Fruit fly (Drosophila melanogaster): Measurements from ENCODE around the gene ec.

The ec gene

dm6 chrX:3811340-3811788 is at the start of gene ec:
TSS of gene ec (plus strand) at chrX:3811698.
- no peak for TF ChIP-seq CG17801 (GFP tag; optimal IDR thresholded peaks at IDR 0.05; ENCODE audit: partially characterized antibody)

dm6 chrX:3762441-3762840 is 49.1 kb upstream of the ec start:
- no peak for TF ChIP-seq CG17801 (GFP tag; optimal IDR thresholded peaks at IDR 0.05; ENCODE audit: partially characterized antibody)

- no peak for TF ChIP-seq CG17801 (GFP tag; optimal IDR thresholded peaks at IDR 0.05; ENCODE audit: partially characterized antibody)
These were observed 48.5 kb upstream of the ec start for dm6 chrX:3762914-3763489.

- TF ChIP-seq CG17801 (GFP tag; optimal IDR thresholded peaks at IDR 0.05; ENCODE audit: partially characterized antibody): no peak
These were observed 47.3 kb upstream of the ec start for dm6 chrX:3764223-3764622.

- no peak for TF ChIP-seq CG17801 (GFP tag; optimal IDR thresholded peaks at IDR 0.05; ENCODE audit: partially characterized antibody)
These were observed 44.4 kb upstream of the ec start for dm6 chrX:3767085-3767484.

- TF ChIP-seq CG17801 (GFP tag; optimal IDR thresholded peaks at IDR 0.05; ENCODE audit: partially characterized antibody): no peak
These were observed 43.3 kb upstream of the ec start for dm6 chrX:3768202-3768601.

dm6 chrX:3772434-3772810 is 39.1 kb upstream of the ec start:
- no peak for TF ChIP-seq CG17801 (GFP tag; optimal IDR thresholded peaks at IDR 0.05; ENCODE audit: partially characterized antibody)

- TF ChIP-seq CG17801 (GFP tag; optimal IDR thresholded peaks at IDR 0.05; ENCODE audit: partially characterized antibody): peak; percentile 85
These were observed 38.4 kb upstream of the ec start for dm6 chrX:3772811-3773740.

dm6 chrX:3774277-3774676 is 37.2 kb upstream of the ec start:
- peak; percentile 99 for TF ChIP-seq CG17801 (GFP tag; optimal IDR thresholded peaks at IDR 0.05; ENCODE audit: partially characterized antibody)

- no peak for TF ChIP-seq CG17801 (GFP tag; optimal IDR thresholded peaks at IDR 0.05; ENCODE audit: partially characterized antibody)
These were observed 36.4 kb upstream of the ec start for dm6 chrX:3775137-3775536.

- TF ChIP-seq CG17801 (GFP tag; optimal IDR thresholded peaks at IDR 0.05; ENCODE audit: partially characterized antibody): peak; percentile 92
These were observed 35.5 kb upstream of the ec start for dm6 chrX:3775822-3776668.

- peak; percentile 96 for TF ChIP-seq CG17801 (GFP tag; optimal IDR thresholded peaks at IDR 0.05; ENCODE audit: partially characterized antibody)
These were observed 34.3 kb upstream of the ec start for dm6 chrX:3777236-3777635.

- TF ChIP-seq CG17801 (GFP tag; optimal IDR thresholded peaks at IDR 0.05; ENCODE audit: partially characterized antibody): peak; percentile 93
These were observed 33.2 kb upstream of the ec start for dm6 chrX:3778135-3778951.

- no peak for TF ChIP-seq CG17801 (GFP tag; optimal IDR thresholded peaks at IDR 0.05; ENCODE audit: partially characterized antibody)
These were observed 32.5 kb upstream of the ec start for dm6 chrX:3778952-3779502.

Measured in ovary, adult (tissue).